Fruit fly (Drosophila melanogaster) whole organism, embryonic: ENCODE data around the gene REG.

Source experiments
- Atf-2 ChIP-seq: fragments of 200-800 bp; sonication (Bioruptor generic); optimal IDR thresholded peaks from 2 replicates; lab custom pipeline; 2016; ENCODE audit warnings: missing biosample characterization, missing genetic modification characterization
- CG10366 ChIP-seq: fragments of 200-800 bp; sonication (Bioruptor generic); IDR thresholded peaks from 2 replicates; pipeline ENCODE4 v1.3.6; 2022; ENCODE audit warnings: missing biosample characterization, missing genetic modification characterization
- CG11696 ChIP-seq: fragments of 200-800 bp; sonication (Bioruptor generic); IDR thresholded peaks from 2 replicates; pipeline ENCODE4 v1.3.6; 2022; ENCODE audit warnings: missing biosample characterization, missing genetic modification characterization
- CG12219 ChIP-seq: fragments of 200-800 bp; sonication (Bioruptor generic); optimal IDR thresholded peaks from 3 replicates; lab custom pipeline; 2018; ENCODE audit warnings: missing biosample characterization, mild to moderate bottlenecking, missing genetic modification characterization
- CG12659 ChIP-seq: fragments of 200-800 bp; sonication (Bioruptor generic); optimal IDR thresholded peaks from 3 replicates; lab custom pipeline; 2017; ENCODE audit warnings: mild to moderate bottlenecking, missing biosample characterization, missing genetic modification reagents, missing genetic modification characterization
- CG12769 ChIP-seq: fragments of 200-800 bp; sonication (Bioruptor generic); optimal IDR thresholded peaks from 2 replicates; lab custom pipeline; 2019; ENCODE audit warnings: missing biosample characterization, mild to moderate bottlenecking, missing genetic modification characterization, moderate library complexity
- CG13287 ChIP-seq: fragments of 200-800 bp; sonication (Bioruptor generic); IDR thresholded peaks from 2 replicates; pipeline ENCODE4 v1.3.6; 2022; ENCODE audit warnings: missing biosample characterization, missing genetic modification characterization; ENCODE audit not compliant: partially characterized antibody
- CG13894 ChIP-seq: fragments of 200-800 bp; sonication (Bioruptor generic); optimal IDR thresholded peaks from 3 replicates; lab custom pipeline; 2018; ENCODE audit warnings: missing biosample characterization, mild to moderate bottlenecking, missing genetic modification characterization, moderate library complexity
- CG14050 ChIP-seq: fragments of 200-800 bp; sonication (Bioruptor generic); IDR thresholded peaks from 3 replicates; pipeline ENCODE4 v1.3.6; 2022; ENCODE audit warnings: missing biosample characterization, missing genetic modification characterization
- CG14710 ChIP-seq: fragments of 200-800 bp; sonication (Bioruptor generic); optimal IDR thresholded peaks from 3 replicates; lab custom pipeline; 2019; ENCODE audit warnings: missing biosample characterization, mild to moderate bottlenecking, missing genetic modification characterization, moderate library complexity
- CG15269 ChIP-seq: fragments of 200-800 bp; sonication (Bioruptor generic); optimal IDR thresholded peaks from 2 replicates; lab custom pipeline; 2018; ENCODE audit warnings: missing biosample characterization, mild to moderate bottlenecking, missing genetic modification characterization, moderate library complexity
- CG15601 ChIP-seq: fragments of 200-800 bp; sonication (Bioruptor generic); optimal IDR thresholded peaks from 3 replicates; lab custom pipeline; 2019; ENCODE audit warnings: missing biosample characterization, mild to moderate bottlenecking, missing genetic modification characterization, moderate library complexity
- CG17912 ChIP-seq: fragments of 200-800 bp; sonication (Bioruptor generic); optimal IDR thresholded peaks from 2 replicates; lab custom pipeline; 2018; ENCODE audit warnings: missing biosample characterization, mild to moderate bottlenecking, missing genetic modification characterization
- CG1792 ChIP-seq: fragments of 200-800 bp; sonication (Bioruptor generic); optimal IDR thresholded peaks from 2 replicates; lab custom pipeline; 2016; ENCODE audit warnings: missing biosample characterization, missing genetic modification characterization
- CG18476 ChIP-seq: fragments of 200-800 bp; sonication (Bioruptor generic); optimal IDR thresholded peaks from 2 replicates; lab custom pipeline; 2016; ENCODE audit warnings: missing biosample characterization, mild to moderate bottlenecking, missing genetic modification characterization
- CG18619 ChIP-seq: fragments of 200-800 bp; sonication (Bioruptor generic); optimal IDR thresholded peaks from 3 replicates; lab custom pipeline; 2017; ENCODE audit warnings: missing biosample characterization, mild to moderate bottlenecking, missing genetic modification characterization
- CG2199 ChIP-seq: fragments of 200-800 bp; sonication (Bioruptor generic); IDR thresholded peaks from 3 replicates; pipeline ENCODE4 v1.3.6; 2022; ENCODE audit warnings: missing biosample characterization, missing genetic modification characterization
- CG3065 ChIP-seq: fragments of 200-800 bp; sonication (Bioruptor generic); optimal IDR thresholded peaks from 2 replicates; lab custom pipeline; 2016; ENCODE audit warnings: missing biosample characterization, missing genetic modification characterization
- CG34376 ChIP-seq: fragments of 200-800 bp; sonication (Bioruptor generic); optimal IDR thresholded peaks from 2 replicates; lab custom pipeline; 2018; ENCODE audit warnings: missing biosample characterization, mild to moderate bottlenecking, missing genetic modification characterization
- CG4820 ChIP-seq: fragments of 200-800 bp; sonication (Bioruptor generic); optimal IDR thresholded peaks from 3 replicates; lab custom pipeline; 2016; ENCODE audit warnings: missing biosample characterization, missing genetic modification characterization
- CG8281 ChIP-seq: fragments of 200-800 bp; sonication (Bioruptor generic); optimal IDR thresholded peaks from 2 replicates; lab custom pipeline; 2018; ENCODE audit warnings: missing biosample characterization, mild to moderate bottlenecking, missing genetic modification characterization, moderate library complexity
- CG9437 ChIP-seq: fragments of 200-800 bp; sonication (Bioruptor generic); optimal IDR thresholded peaks from 2 replicates; lab custom pipeline; 2018; ENCODE audit warnings: missing biosample characterization, mild to moderate bottlenecking, missing genetic modification characterization
- CG9797 ChIP-seq: fragments of 200-800 bp; sonication (Bioruptor generic); optimal IDR thresholded peaks from 3 replicates; lab custom pipeline; 2018; ENCODE audit warnings: missing biosample characterization, mild to moderate bottlenecking, missing genetic modification characterization
- D19B ChIP-seq: fragments of 200-800 bp; sonication (Bioruptor generic); optimal IDR thresholded peaks from 2 replicates; lab custom pipeline; 2017; ENCODE audit warnings: missing biosample characterization, mild to moderate bottlenecking, missing genetic modification characterization
- Doc2 ChIP-seq: fragments of 200-800 bp; sonication (Bioruptor generic); IDR thresholded peaks from 2 replicates; pipeline ENCODE4 v1.3.6; 2022; ENCODE audit warnings: missing biosample characterization, missing genetic modification characterization
- Eip74EF ChIP-seq, 2 experiments: fragments of 200-800 bp in 1 of 2; fragments of >200 bp in 1 of 2; sonication (Bioruptor generic) in 1 of 2; optimal IDR thresholded peaks; 2 replicates each; lab custom pipeline; 2017 to 2019; ENCODE audit warnings: missing biosample characterization in 2 of 2, missing genetic modification characterization in 2 of 2, mild to moderate bottlenecking in 1 of 2, moderate library complexity in 1 of 2
- HLH54F ChIP-seq: fragments of 200-800 bp; sonication (Bioruptor generic); optimal IDR thresholded peaks from 3 replicates; lab custom pipeline; 2016; ENCODE audit warnings: missing biosample characterization, missing genetic modification characterization
- NC2β ChIP-seq: fragments of 200-800 bp; sonication (Bioruptor generic); optimal IDR thresholded peaks from 2 replicates; lab custom pipeline; 2016; ENCODE audit warnings: missing biosample characterization, missing genetic modification characterization
- NfI ChIP-seq: fragments of 200-800 bp; sonication (Bioruptor generic); optimal IDR thresholded peaks from 3 replicates; lab custom pipeline; 2018; ENCODE audit warnings: missing biosample characterization, mild to moderate bottlenecking, missing genetic modification characterization, moderate library complexity
- Sry-δ ChIP-seq: fragments of 200-800 bp; sonication (Bioruptor generic); optimal IDR thresholded peaks from 2 replicates; lab custom pipeline; 2016; ENCODE audit warnings: missing biosample characterization, missing genetic modification characterization
- Tbp ChIP-seq: fragments of >200 bp; optimal IDR thresholded peaks from 2 replicates; lab custom pipeline; 2018; ENCODE audit warnings: missing biosample characterization, missing genetic modification characterization
- caup ChIP-seq: fragments of 200-800 bp; sonication (Bioruptor generic); optimal IDR thresholded peaks from 3 replicates; lab custom pipeline; 2017; ENCODE audit warnings: missing biosample characterization, mild to moderate bottlenecking, missing genetic modification characterization, moderate library complexity; ENCODE audit not compliant: severe bottlenecking
- croc ChIP-seq: fragments of 200-800 bp; sonication (Bioruptor generic); conservative IDR thresholded peaks from 3 replicates; pipeline ENCODE4 v1.3.6; 2022; ENCODE audit warnings: missing biosample characterization, missing genetic modification characterization
- da ChIP-seq: fragments of 200-800 bp; sonication (Bioruptor generic); optimal IDR thresholded peaks from 2 replicates; lab custom pipeline; 2016; ENCODE audit warnings: missing biosample characterization, missing genetic modification characterization
- disco-r ChIP-seq: fragments of 200-800 bp; sonication (Bioruptor generic); optimal IDR thresholded peaks from 2 replicates; lab custom pipeline; 2016; ENCODE audit warnings: missing biosample characterization, missing genetic modification characterization
- insv ChIP-seq, 2 experiments: fragments of 200-800 bp; sonication (Bioruptor generic); optimal IDR thresholded peaks; 3 replicates each; lab custom pipeline; 2016 to 2018; ENCODE audit warnings: missing biosample characterization in 2 of 2, missing genetic modification characterization in 2 of 2
- lov ChIP-seq, 2 experiments: fragments of 200-800 bp in 1 of 2; fragments of >200 bp in 1 of 2; sonication (Bioruptor generic) in 1 of 2; IDR thresholded peaks in 1 of 2; optimal IDR thresholded peaks in 1 of 2; 2 replicates in 1 of 2; 3 replicates in 1 of 2; pipeline versions ENCODE4 v1.3.6 to Lab custom; 2017 to 2022; ENCODE audit warnings: missing biosample characterization in 1 of 2, missing genetic modification characterization in 1 of 2
- onecut ChIP-seq: fragments of 200-800 bp; sonication (Bioruptor generic); IDR thresholded peaks from 2 replicates; pipeline ENCODE4 v1.3.6; 2022; ENCODE audit warnings: missing biosample characterization, missing genetic modification characterization
- otp ChIP-seq: fragments of 200-800 bp; sonication (Bioruptor generic); IDR thresholded peaks from 3 replicates; pipeline ENCODE4, ENCODE4 v1.3.6; 2022; ENCODE audit warnings: missing biosample characterization, missing genetic modification characterization
- phol ChIP-seq: fragments of 200-800 bp; sonication (Bioruptor generic); optimal IDR thresholded peaks from 3 replicates; lab custom pipeline; 2018; ENCODE audit warnings: missing biosample characterization, mild to moderate bottlenecking, missing genetic modification characterization, moderate library complexity
- row ChIP-seq: fragments of 200-800 bp; sonication (Bioruptor generic); IDR thresholded peaks from 3 replicates; pipeline ENCODE4 v1.3.6; 2022; ENCODE audit warnings: missing biosample characterization, missing genetic modification characterization
- sr ChIP-seq: fragments of 200-800 bp; sonication (Bioruptor generic); IDR thresholded peaks from 3 replicates; pipeline ENCODE4 v1.3.6; 2022; ENCODE audit warnings: missing biosample characterization, missing genetic modification characterization
- stwl ChIP-seq: fragments of 200-800 bp; sonication (Bioruptor generic); optimal IDR thresholded peaks from 3 replicates; lab custom pipeline; 2018; ENCODE audit warnings: missing biosample characterization, mild to moderate bottlenecking, missing genetic modification characterization, moderate library complexity
- twi ChIP-seq: fragments of 200-800 bp; optimal IDR thresholded peaks from 2 replicates; lab custom pipeline; 2019; ENCODE audit warnings: missing biosample characterization, mild to moderate bottlenecking, missing genetic modification characterization, moderate library complexity
- unc-4 ChIP-seq: fragments of 200-800 bp; sonication (Bioruptor generic); IDR thresholded peaks from 2 replicates; pipeline ENCODE4 v1.3.6; 2022; ENCODE audit warnings: missing biosample characterization, missing genetic modification characterization; ENCODE audit not compliant: partially characterized antibody
- z ChIP-seq: fragments of 200-800 bp; sonication (Bioruptor generic); IDR thresholded peaks from 3 replicates; pipeline ENCODE4 v1.3.6; 2022; ENCODE audit warnings: missing biosample characterization, missing genetic modification characterization
- zen ChIP-seq: fragments of 200-800 bp; sonication (Bioruptor generic); optimal IDR thresholded peaks from 3 replicates; lab custom pipeline; 2018; ENCODE audit warnings: missing biosample characterization, mild to moderate bottlenecking, missing genetic modification characterization, moderate library complexity

REG gene

dm6 chrX:13233811-13234737 lies 21.9 kb downstream of the REG start (continued):
- no peak for TF ChIP-seq CG3065
- peak; percentile 81 for TF ChIP-seq CG15601
- TF ChIP-seq Doc2, result no peak
- TF ChIP-seq row (GFP tag; lab: Robert Waterston, UW), result peak; percentile 89
- TF ChIP-seq CG14710 (tag; lab: Kevin White, UChicago), result peak; percentile 93
- peak; percentile 91 for TF ChIP-seq otp (GFP tag; lab: Robert Waterston, UW)
- peak; percentile 54 for TF ChIP-seq HLH54F (GFP tag; lab: Kevin White, UChicago)
- TF ChIP-seq CG18619 (GFP tag; lab: Kevin White, UChicago), result peak; percentile 74
- TF ChIP-seq CG11696 (GFP tag; lab: Robert Waterston, UW), result peak; percentile 55; the same call in 1 of the 2 replicates
- TF ChIP-seq Sry-δ (GFP tag; lab: Kevin White, UChicago), result peak; percentile 55
- TF ChIP-seq CG17912 (GFP tag; lab: Kevin White, UChicago), result no peak
- peak; percentile 89 for TF ChIP-seq croc (GFP tag; lab: Robert Waterston, UW)
- TF ChIP-seq Tbp (GFP tag; lab: Kevin White, UChicago), result no peak
- TF ChIP-seq CG9437, result peak; percentile 70
- peak; percentile 76 for TF ChIP-seq CG10366 (GFP tag; lab: Robert Waterston, UW)
- TF ChIP-seq CG9797 (GFP tag; lab: Kevin White, UChicago), result no peak
- peak; percentile 72 for TF ChIP-seq CG14050 (GFP tag; lab: Robert Waterston, UW)
- peak; percentile 80 for TF ChIP-seq CG12769 (tag; lab: Kevin White, UChicago)
- peak; percentile 91 for TF ChIP-seq phol (tag; lab: Kevin White, UChicago)
- TF ChIP-seq da (GFP tag; lab: Kevin White, UChicago), result peak; percentile 66
- peak; percentile 76 for TF ChIP-seq NC2β (GFP tag; lab: Kevin White, UChicago)
- peak; percentile 68 for TF ChIP-seq CG1792
- peak; percentile 33; the same call in 1 of the 3 replicates for TF ChIP-seq z
- TF ChIP-seq lov (optimal IDR thresholded peaks at IDR 0.05; lab: Kevin White, UChicago), result no peak
- peak; percentile 89 for TF ChIP-seq lov (GFP tag; IDR thresholded peaks at IDR 0.05; lab: Robert Waterston, UW)
- peak; percentile 87 for TF ChIP-seq Atf-2 (GFP tag; lab: Kevin White, UChicago)
- no peak for TF ChIP-seq CG13894 (tag; lab: Kevin White, UChicago)
- peak; percentile 97 for TF ChIP-seq zen (tag; lab: Kevin White, UChicago)
- TF ChIP-seq NfI (GFP tag; lab: Kevin White, UChicago), result peak; percentile 54
- TF ChIP-seq CG34376 (GFP tag; lab: Kevin White, UChicago), result no peak
- 0 out of 3 replicates have a peak, but pooled peaks have one; percentile 44 for TF ChIP-seq CG2199 (GFP tag; lab: Robert Waterston, UW)
- TF ChIP-seq CG4820 (GFP tag; lab: Kevin White, UChicago), result peak; percentile 89
- TF ChIP-seq Eip74EF (GFP tag; optimal IDR thresholded peaks at IDR 0.05; lab: Kevin White, UChicago), result peak in 1 of 2 experiments; percentile 67
- peak; percentile 85 for TF ChIP-seq onecut (GFP tag; lab: Robert Waterston, UW)
- no peak for TF ChIP-seq unc-4
- peak; percentile 80 for TF ChIP-seq CG18476
- peak; percentile 60 for TF ChIP-seq CG12219
- peak; percentile 56 for TF ChIP-seq CG8281
- peak; percentile 56 for TF ChIP-seq caup (GFP tag; lab: Kevin White, UChicago)
- TF ChIP-seq D19B (GFP tag; lab: Kevin White, UChicago), result peak; percentile 22
- no peak for TF ChIP-seq sr (GFP tag; lab: Robert Waterston, UW)
- peak; percentile 85 for TF ChIP-seq twi (tag; lab: Kevin White, UChicago)
- TF ChIP-seq stwl (tag; lab: Kevin White, UChicago), result peak; percentile 74
- peak; percentile 76 for TF ChIP-seq CG12659
- peak; percentile 70 for TF ChIP-seq CG15269 (tag; lab: Kevin White, UChicago)
- no peak for TF ChIP-seq CG13287 (GFP tag; lab: Robert Waterston, UW)
- peak in 1 of 2 experiments; percentile 34 for TF ChIP-seq insv (GFP tag; optimal IDR thresholded peaks at IDR 0.05; lab: Kevin White, UChicago)
- peak; percentile 55 for TF ChIP-seq disco-r
